Fruit fly (Drosophila melanogaster) whole organism, adult: ENCODE data around the gene Gyc89Da.
A peak's percentile ranks its signal among the peaks of the same experiment; 100 is the strongest.

Source experiments
- CG11617 ChIP-seq: fragments of 200-800 bp; sonication (Bioruptor generic); optimal IDR thresholded peaks from 2 replicates; lab custom pipeline; 2017; ENCODE audit warnings: mild to moderate bottlenecking, missing biosample characterization, missing genetic modification reagents, missing genetic modification characterization
- CG12768 ChIP-seq: fragments of 200-800 bp; sonication (Bioruptor generic); optimal IDR thresholded peaks from 2 replicates; lab custom pipeline; 2017; ENCODE audit warnings: missing biosample characterization, missing genetic modification characterization, mild to moderate bottlenecking, moderate library complexity, missing genetic modification reagents
- CG14711 ChIP-seq: fragments of 200-800 bp; sonication (Bioruptor generic); optimal IDR thresholded peaks from 2 replicates; lab custom pipeline; 2018; ENCODE audit warnings: missing biosample characterization, mild to moderate bottlenecking, missing genetic modification characterization, moderate library complexity
- CG1620 ChIP-seq: fragments of 200-800 bp; sonication (Bioruptor generic); optimal IDR thresholded peaks from 2 replicates; lab custom pipeline; 2016; ENCODE audit warnings: missing biosample characterization, missing genetic modification characterization
- CG33017 ChIP-seq: fragments of 200-800 bp; sonication (Bioruptor generic); optimal IDR thresholded peaks from 2 replicates; lab custom pipeline; 2018; ENCODE audit warnings: missing biosample characterization, mild to moderate bottlenecking, missing genetic modification characterization, moderate library complexity
- CG5204 ChIP-seq: fragments of 200-800 bp; sonication (Bioruptor generic); optimal IDR thresholded peaks from 2 replicates; lab custom pipeline; 2016; ENCODE audit warnings: missing biosample characterization, missing genetic modification characterization
- CG7045 ChIP-seq: fragments of 200-800 bp; sonication (Bioruptor generic); optimal IDR thresholded peaks from 2 replicates; lab custom pipeline; 2017; ENCODE audit warnings: missing biosample characterization, mild to moderate bottlenecking, missing genetic modification characterization
- CG7101 ChIP-seq: fragments of 200-800 bp; sonication (Bioruptor generic); optimal IDR thresholded peaks from 2 replicates; lab custom pipeline; 2018; ENCODE audit warnings: missing biosample characterization, mild to moderate bottlenecking, missing genetic modification characterization, moderate library complexity
- Clk ChIP-seq: fragments of 200-800 bp; sonication (Bioruptor generic); optimal IDR thresholded peaks from 2 replicates; lab custom pipeline; 2017; ENCODE audit warnings: missing biosample characterization, missing genetic modification characterization
- Crg-1 ChIP-seq: fragments of 200-800 bp; sonication (Bioruptor generic); optimal IDR thresholded peaks from 2 replicates; lab custom pipeline; 2016; ENCODE audit warnings: missing biosample characterization, missing genetic modification characterization
- Hr96 ChIP-seq: fragments of 200-800 bp; sonication (Bioruptor generic); optimal IDR thresholded peaks from 2 replicates; lab custom pipeline; 2016; ENCODE audit warnings: missing biosample characterization, missing genetic modification characterization
- Mnt ChIP-seq: fragments of 200-800 bp; sonication (Bioruptor generic); optimal IDR thresholded peaks from 2 replicates; lab custom pipeline; 2016; ENCODE audit warnings: missing biosample characterization, mild to moderate bottlenecking, missing genetic modification characterization
- bab1 ChIP-seq: fragments of 200-800 bp; sonication (Bioruptor generic); optimal IDR thresholded peaks from 3 replicates; lab custom pipeline; 2019; ENCODE audit warnings: missing biosample characterization, mild to moderate bottlenecking, missing genetic modification characterization, moderate library complexity
- cic ChIP-seq: fragments of 200-800 bp; sonication (Bioruptor generic); optimal IDR thresholded peaks from 2 replicates; lab custom pipeline; 2017; ENCODE audit warnings: missing biosample characterization, mild to moderate bottlenecking, missing genetic modification characterization, moderate library complexity
- cnc ChIP-seq, 2 experiments: fragments of >200 bp; optimal IDR thresholded peaks; 2 replicates each; lab custom pipeline; 2017
- kay ChIP-seq: fragments of 200-800 bp; sonication (Bioruptor generic); peaks from one replicate; lab custom pipeline; 2016; ENCODE audit warnings: missing biosample characterization, missing genetic modification characterization, borderline replicate concordance
- ovo ChIP-seq: fragments of 200-800 bp; sonication (Bioruptor generic); optimal IDR thresholded peaks from 2 replicates; lab custom pipeline; 2016; ENCODE audit warnings: missing biosample characterization, missing genetic modification characterization
- pad ChIP-seq: fragments of 200-800 bp; sonication (Bioruptor generic); optimal IDR thresholded peaks from 3 replicates; lab custom pipeline; 2017; ENCODE audit warnings: missing biosample characterization, missing genetic modification characterization, mild to moderate bottlenecking, moderate library complexity, missing genetic modification reagents
- tj ChIP-seq: fragments of 200-800 bp; sonication (Bioruptor generic); optimal IDR thresholded peaks from 3 replicates; lab custom pipeline; 2017; ENCODE audit warnings: missing biosample characterization, mild to moderate bottlenecking, missing genetic modification characterization, moderate library complexity
- toe ChIP-seq: fragments of 200-800 bp; sonication (Bioruptor generic); optimal IDR thresholded peaks from 2 replicates; lab custom pipeline; 2016; ENCODE audit warnings: missing biosample characterization, missing genetic modification characterization

Gyc89Da gene

dm6 chr3R:16436374-16437037 is 35.9 kb upstream of the Gyc89Da start, which contains the start of gene mRpS33:
mRpS33 (minus strand) TSS chr3R:16436597.
- TF ChIP-seq CG14711 (tag; lab: Kevin White, UChicago) = no peak
- TF ChIP-seq kay (GFP tag; lab: Kevin White, UChicago) = no peak
- no peak for TF ChIP-seq Mnt (GFP tag; lab: Kevin White, UChicago)
- TF ChIP-seq pad = no peak
- TF ChIP-seq Hr96 = no peak
- no peak for TF ChIP-seq cic (GFP tag; lab: Kevin White, UChicago)
- TF ChIP-seq cnc (optimal IDR thresholded peaks at IDR 0.05; lab: Kevin White, UChicago) = no peak
- TF ChIP-seq CG7101 (tag; lab: Kevin White, UChicago) = no peak
- no peak for TF ChIP-seq CG12768 (GFP tag; lab: Kevin White, UChicago)
- no peak for TF ChIP-seq ovo (GFP tag; lab: Kevin White, UChicago)
- no peak for TF ChIP-seq toe
- TF ChIP-seq tj (GFP tag; lab: Kevin White, UChicago) = no peak
- no peak for TF ChIP-seq CG5204
- TF ChIP-seq CG33017 = no peak
- TF ChIP-seq CG1620 (GFP tag; lab: Kevin White, UChicago) = no peak
- no peak for TF ChIP-seq CG7045 (GFP tag; lab: Kevin White, UChicago)
- no peak for TF ChIP-seq Crg-1 (GFP tag; lab: Kevin White, UChicago)
- no peak for TF ChIP-seq CG11617
- TF ChIP-seq bab1 (GFP tag; lab: Kevin White, UChicago) = no peak
- TF ChIP-seq Clk (GFP tag; lab: Kevin White, UChicago) = no peak

dm6 chr3R:16441367-16441923 is 31.0 kb upstream of the Gyc89Da start, which contains the start of gene ema:
ema (minus strand) TSS chr3R:16441661.
- peak; percentile 12 for TF ChIP-seq pad
- TF ChIP-seq ovo (GFP tag; lab: Kevin White, UChicago) = no peak
- TF ChIP-seq CG1620 (GFP tag; lab: Kevin White, UChicago) = peak; percentile 21
- TF ChIP-seq bab1 (GFP tag; lab: Kevin White, UChicago) = peak; percentile 83
- TF ChIP-seq Mnt (GFP tag; lab: Kevin White, UChicago) = peak; percentile 11
- no peak for TF ChIP-seq CG7045 (GFP tag; lab: Kevin White, UChicago)
- no peak for TF ChIP-seq CG12768 (GFP tag; lab: Kevin White, UChicago)
- TF ChIP-seq cic (GFP tag; lab: Kevin White, UChicago) = no peak
- TF ChIP-seq CG7101 (tag; lab: Kevin White, UChicago) = peak; percentile 17
- no peak for TF ChIP-seq Crg-1 (GFP tag; lab: Kevin White, UChicago)
- TF ChIP-seq CG11617 = peak; percentile 24
- TF ChIP-seq cnc (optimal IDR thresholded peaks at IDR 0.05; lab: Kevin White, UChicago) = no peak
- TF ChIP-seq Clk (GFP tag; lab: Kevin White, UChicago) = no peak
- no peak for TF ChIP-seq tj (GFP tag; lab: Kevin White, UChicago)
- peak; percentile 52 for TF ChIP-seq CG14711 (tag; lab: Kevin White, UChicago)

- TF ChIP-seq pad = peak; percentile 73
- TF ChIP-seq tj (GFP tag; lab: Kevin White, UChicago) = peak; percentile 45
- TF ChIP-seq ovo (GFP tag; lab: Kevin White, UChicago) = peak; percentile 25
- TF ChIP-seq CG14711 (tag; lab: Kevin White, UChicago) = peak; percentile 79
- peak; percentile 79 for TF ChIP-seq CG1620 (GFP tag; lab: Kevin White, UChicago)
- peak; percentile 39 for TF ChIP-seq cic (GFP tag; lab: Kevin White, UChicago)
- TF ChIP-seq bab1 (GFP tag; lab: Kevin White, UChicago) = peak; percentile 88
- TF ChIP-seq kay (GFP tag; lab: Kevin White, UChicago) = no peak
- peak; percentile 89 for TF ChIP-seq Crg-1 (GFP tag; lab: Kevin White, UChicago)
- TF ChIP-seq CG5204 = no peak
- peak; percentile 81 for TF ChIP-seq toe
- peak; percentile 66 for TF ChIP-seq Clk (GFP tag; lab: Kevin White, UChicago)
- no peak for TF ChIP-seq cnc (optimal IDR thresholded peaks at IDR 0.05; lab: Kevin White, UChicago)
- peak; percentile 88 for TF ChIP-seq Mnt (GFP tag; lab: Kevin White, UChicago)
- peak; percentile 87 for TF ChIP-seq CG12768 (GFP tag; lab: Kevin White, UChicago)
- TF ChIP-seq CG33017 = peak; percentile 89
- peak; percentile 82 for TF ChIP-seq CG7045 (GFP tag; lab: Kevin White, UChicago)
- peak; percentile 87 for TF ChIP-seq CG11617
- TF ChIP-seq Hr96 = no peak
- peak; percentile 91 for TF ChIP-seq CG7101 (tag; lab: Kevin White, UChicago)
Observed at dm6 chr3R:16442937-16443336, 29.5 kb upstream of the Gyc89Da start, which contains the start of the genes Ttc1 and CG14882. Ttc1 (minus strand) TSS chr3R:16443007. CG14882 (plus strand) TSS chr3R:16443207.

- TF ChIP-seq cic (GFP tag; lab: Kevin White, UChicago) (no peak), CG11617 (no peak), cnc (optimal IDR thresholded peaks at IDR 0.05; lab: Kevin White, UChicago) (no peak), Crg-1 (GFP tag; lab: Kevin White, UChicago) (no peak), bab1 (GFP tag; lab: Kevin White, UChicago) (no peak), CG14711 (tag; lab: Kevin White, UChicago) (no peak), CG33017 (no peak), pad (no peak), CG1620 (GFP tag; lab: Kevin White, UChicago) (no peak), tj (GFP tag; lab: Kevin White, UChicago) (no peak), CG12768 (GFP tag; lab: Kevin White, UChicago) (no peak), kay (GFP tag; lab: Kevin White, UChicago) (no peak), Mnt (GFP tag; lab: Kevin White, UChicago) (no peak), CG7045 (GFP tag; lab: Kevin White, UChicago) (no peak)
Observed at dm6 chr3R:16446836-16447235, 25.6 kb upstream of the Gyc89Da start.
